Worm (Caenorhabditis elegans) whole organism, young adult: ENCODE results near the gene ZK105.13.

Experiments
- C17E4.6 ChIP-seq: fragments of 200-800 bp; sonication (Bioruptor generic); IDR thresholded peaks from 2 replicates; pipeline ENCODE4 v1.3.6; 2022; ENCODE audit warnings: missing genetic modification reagents, missing genetic modification characterization, missing compliant biosample characterization
- F22D6.2 ChIP-seq: sonication (generic microtip); optimal IDR thresholded peaks from 2 replicates; lab custom pipeline; 2016; ENCODE audit warnings: mild to moderate bottlenecking, missing genetic modification characterization, missing compliant biosample characterization
- F33H1.4 ChIP-seq: fragments of 200-800 bp; sonication (Bioruptor generic); IDR thresholded peaks from 2 replicates; pipeline ENCODE4 v1.3.6; 2022; ENCODE audit warnings: missing genetic modification reagents, missing genetic modification characterization, missing compliant biosample characterization
- F49E8.2 ChIP-seq: sonication (generic microtip); optimal IDR thresholded peaks from 3 replicates; lab custom pipeline; 2017; ENCODE audit warnings: missing genetic modification characterization, mild to moderate bottlenecking, missing compliant biosample characterization, antibody characterized with exemption, moderate library complexity; ENCODE audit not compliant: insufficient read depth
- F55B11.4 ChIP-seq: sonication (generic microtip); optimal IDR thresholded peaks from 2 replicates; lab custom pipeline; 2016; ENCODE audit warnings: missing compliant biosample characterization, missing genetic modification characterization, borderline replicate concordance; ENCODE audit not compliant: insufficient read depth
- T07F8.4 ChIP-seq: sonication (generic microtip); optimal IDR thresholded peaks from 2 replicates; lab custom pipeline; 2016; ENCODE audit warnings: mild to moderate bottlenecking, missing genetic modification characterization, moderate library complexity, missing compliant biosample characterization
- aptf-2 ChIP-seq: fragments of 200-800 bp; sonication (Bioruptor generic); conservative IDR thresholded peaks from 2 replicates; pipeline ENCODE4 v1.3.6; 2022; ENCODE audit warnings: missing genetic modification reagents, missing genetic modification characterization, missing compliant biosample characterization
- attf-3 ChIP-seq: fragments of 200-800 bp; sonication (Bioruptor generic); conservative IDR thresholded peaks from 2 replicates; pipeline ENCODE4 v1.3.6; 2022; ENCODE audit warnings: missing genetic modification reagents, missing genetic modification characterization, missing compliant biosample characterization
- attf-5 ChIP-seq: fragments of 200-800 bp; sonication (Bioruptor generic); optimal IDR thresholded peaks from 2 replicates; lab custom pipeline; 2018; ENCODE audit warnings: mild to moderate bottlenecking, missing genetic modification characterization, missing compliant biosample characterization
- bed-1 ChIP-seq: fragments of 200-800 bp; sonication (Bioruptor generic); IDR thresholded peaks from 2 replicates; pipeline ENCODE4 v1.3.6; 2022; ENCODE audit warnings: missing genetic modification reagents, missing genetic modification characterization, missing compliant biosample characterization
- ccch-3 ChIP-seq: fragments of 200-800 bp; sonication (Bioruptor generic); optimal IDR thresholded peaks from 2 replicates; lab custom pipeline; 2018; ENCODE audit warnings: mild to moderate bottlenecking, missing genetic modification characterization, missing compliant biosample characterization
- ceh-27 ChIP-seq: fragments of 200-800 bp; sonication (Bioruptor generic); optimal IDR thresholded peaks from 2 replicates; lab custom pipeline; 2018; ENCODE audit warnings: mild to moderate bottlenecking, missing genetic modification characterization, moderate library complexity, missing compliant biosample characterization
- ceh-79 ChIP-seq: sonication (generic microtip); optimal IDR thresholded peaks from 2 replicates; lab custom pipeline; 2017; ENCODE audit warnings: mild to moderate bottlenecking, missing genetic modification characterization, missing compliant biosample characterization
- ceh-91 ChIP-seq: fragments of 200-800 bp; sonication (Bioruptor generic); IDR thresholded peaks from 2 replicates; pipeline ENCODE4 v1.3.6; 2022; ENCODE audit warnings: missing genetic modification reagents, missing genetic modification characterization, missing compliant biosample characterization
- egrh-3 ChIP-seq: fragments of 200-800 bp; sonication (Bioruptor generic); IDR thresholded peaks from 2 replicates; pipeline ENCODE4 v1.3.6; 2022; ENCODE audit warnings: missing genetic modification reagents, missing genetic modification characterization, missing compliant biosample characterization
- ekl-4 ChIP-seq: fragments of 200-800 bp; sonication (Bioruptor generic); IDR thresholded peaks from 2 replicates; pipeline ENCODE4 v1.3.6; 2022; ENCODE audit warnings: missing genetic modification reagents, missing genetic modification characterization, missing compliant biosample characterization
- hlh-12 ChIP-seq: sonication (generic microtip); optimal IDR thresholded peaks from 2 replicates; lab custom pipeline; 2016; ENCODE audit warnings: missing genetic modification characterization, missing compliant biosample characterization
- hlh-26 ChIP-seq: fragments of 200-800 bp; sonication (Bioruptor generic); conservative IDR thresholded peaks from 2 replicates; pipeline ENCODE4 v1.3.6; 2022; ENCODE audit warnings: missing genetic modification reagents, missing genetic modification characterization, missing compliant biosample characterization
- hmg-1.2 ChIP-seq: fragments of 200-800 bp; sonication (Bioruptor generic); IDR thresholded peaks from 2 replicates; pipeline ENCODE4 v1.3.6; 2022; ENCODE audit warnings: missing genetic modification reagents, missing genetic modification characterization, missing compliant biosample characterization
- hsf-1 ChIP-seq: fragments of 200-800 bp; sonication (Bioruptor generic); IDR thresholded peaks from 2 replicates; pipeline ENCODE4 v1.3.6; 2022; ENCODE audit warnings: missing genetic modification reagents, missing genetic modification characterization, missing compliant biosample characterization
- lag-1 ChIP-seq: fragments of 200-800 bp; sonication (Bioruptor generic); IDR thresholded peaks from 2 replicates; pipeline ENCODE4 v1.3.6; 2022; ENCODE audit warnings: missing genetic modification reagents, missing genetic modification characterization, missing compliant biosample characterization
- let-526 ChIP-seq: fragments of 200-800 bp; sonication (Bioruptor generic); IDR thresholded peaks from 2 replicates; pipeline ENCODE4 v1.3.6; 2022; ENCODE audit warnings: missing genetic modification reagents, missing genetic modification characterization, missing compliant biosample characterization
- let-607 ChIP-seq, 2 experiments: fragments of 200-800 bp in 1 of 2; sonication (Bioruptor generic) in 1 of 2; sonication (generic microtip) in 1 of 2; optimal IDR thresholded peaks; 2 replicates each; lab custom pipeline; 2016 to 2018; ENCODE audit warnings: mild to moderate bottlenecking in 2 of 2, missing compliant biosample characterization in 2 of 2, missing genetic modification characterization in 2 of 2, moderate library complexity in 2 of 2, missing genotype in 1 of 2
- lin-35 ChIP-seq, 3 experiments: fragments of 150-350 bp in 2 of 3; sonication (generic microtip) in 1 of 3; optimal IDR thresholded peaks; 2 replicates each; lab custom pipeline; 2014 to 2018; ENCODE audit warnings: missing biosample characterization in 3 of 3, missing genetic modification characterization in 3 of 3, missing genetic modification reagents in 3 of 3
- lin-40 ChIP-seq: sonication (generic microtip); optimal IDR thresholded peaks from 2 replicates; lab custom pipeline; 2016; ENCODE audit warnings: missing genetic modification characterization, mild to moderate bottlenecking, missing compliant biosample characterization, missing genotype, missing genetic modification reagents
- lin-54 ChIP-seq: fragments of 200-800 bp; sonication (Bioruptor generic); optimal IDR thresholded peaks from 2 replicates; lab custom pipeline; 2018; ENCODE audit warnings: mild to moderate bottlenecking, missing genetic modification characterization, missing compliant biosample characterization
- lsl-1 ChIP-seq: fragments of 200-800 bp; sonication (Bioruptor generic); optimal IDR thresholded peaks from 2 replicates; lab custom pipeline; 2018; ENCODE audit warnings: mild to moderate bottlenecking, missing genetic modification characterization, moderate library complexity, missing compliant biosample characterization
- mel-28 ChIP-seq: sonication (generic microtip); optimal IDR thresholded peaks from 2 replicates; lab custom pipeline; 2016; ENCODE audit warnings: borderline replicate concordance, mild to moderate bottlenecking, missing genetic modification characterization, missing compliant biosample characterization
- nfyb-1 ChIP-seq: fragments of 200-800 bp; sonication (Bioruptor generic); IDR thresholded peaks from 2 replicates; pipeline ENCODE4 v1.3.6; 2022; ENCODE audit warnings: missing genetic modification reagents, missing genetic modification characterization, missing compliant biosample characterization
- nhr-179 ChIP-seq: sonication (generic microtip); optimal IDR thresholded peaks from 2 replicates; lab custom pipeline; 2016; ENCODE audit warnings: mild to moderate bottlenecking, missing genetic modification characterization, missing compliant biosample characterization
- nhr-80 ChIP-seq: sonication (generic microtip); optimal IDR thresholded peaks from 2 replicates; lab custom pipeline; 2016; ENCODE audit warnings: missing genetic modification characterization, missing compliant biosample characterization
- rcor-1 ChIP-seq: fragments of 200-800 bp; sonication (Bioruptor generic); IDR thresholded peaks from 2 replicates; pipeline ENCODE4 v1.3.6; 2022; ENCODE audit warnings: missing genetic modification reagents, missing genetic modification characterization, missing compliant biosample characterization
- rpc-1 ChIP-seq, 2 experiments: fragments of 150-350 bp in 1 of 2; sonication (generic microtip) in 1 of 2; optimal IDR thresholded peaks; 2 replicates each; lab custom pipeline; 2014 to 2018; ENCODE audit warnings: missing biosample characterization in 1 of 2, missing genetic modification characterization in 1 of 2, missing genetic modification reagents in 1 of 2, missing genotype in 1 of 2
- snpc-1.1 ChIP-seq: sonication (generic microtip); optimal IDR thresholded peaks from 2 replicates; lab custom pipeline; 2017; ENCODE audit warnings: missing genetic modification characterization, mild to moderate bottlenecking, missing compliant biosample characterization, antibody characterized with exemption, moderate library complexity, missing genotype, missing genetic modification reagents; ENCODE audit not compliant: insufficient read depth
- snpc-1.3 ChIP-seq: sonication (generic microtip); optimal IDR thresholded peaks from 2 replicates; lab custom pipeline; 2017; ENCODE audit warnings: missing genetic modification characterization, mild to moderate bottlenecking, missing compliant biosample characterization, antibody characterized with exemption, moderate library complexity, missing genotype, missing genetic modification reagents; ENCODE audit not compliant: insufficient read depth
- snpc-3.4 ChIP-seq: sonication (generic microtip); optimal IDR thresholded peaks from 2 replicates; lab custom pipeline; 2017; ENCODE audit warnings: missing genetic modification characterization, mild to moderate bottlenecking, missing compliant biosample characterization, antibody characterized with exemption, moderate library complexity, missing genotype, missing genetic modification reagents
- somi-1 ChIP-seq: fragments of 200-800 bp; sonication (Bioruptor generic); optimal IDR thresholded peaks from 2 replicates; lab custom pipeline; 2018; ENCODE audit warnings: mild to moderate bottlenecking, missing genetic modification characterization, missing compliant biosample characterization
- sptf-2 ChIP-seq: fragments of 200-800 bp; sonication (Bioruptor generic); optimal IDR thresholded peaks from 2 replicates; lab custom pipeline; 2018; ENCODE audit warnings: mild to moderate bottlenecking, missing genetic modification characterization, missing compliant biosample characterization
- tbx-9 ChIP-seq: sonication (generic microtip); optimal IDR thresholded peaks from 2 replicates; lab custom pipeline; 2016; ENCODE audit warnings: borderline replicate concordance, missing genetic modification characterization, inconsistent platforms, missing compliant biosample characterization
- unc-130 ChIP-seq: sonication (generic microtip); optimal IDR thresholded peaks from 2 replicates; lab custom pipeline; 2016; ENCODE audit warnings: missing genetic modification reagents, missing genetic modification characterization, missing compliant biosample characterization
- unc-62 ChIP-seq: fragments of 150-350 bp; optimal IDR thresholded peaks from 2 replicates; lab custom pipeline; 2014; ENCODE audit warnings: missing biosample characterization, missing genetic modification reagents, missing genetic modification characterization
- zfh-2 ChIP-seq: fragments of 200-800 bp; sonication (Bioruptor generic); conservative IDR thresholded peaks from 2 replicates; pipeline ENCODE4 v1.3.6; 2022; ENCODE audit warnings: missing genetic modification reagents, missing genetic modification characterization, missing compliant biosample characterization
- zim-3 ChIP-seq: sonication (generic microtip); optimal IDR thresholded peaks from 2 replicates; lab custom pipeline; 2017; ENCODE audit warnings: mild to moderate bottlenecking, missing genetic modification characterization, moderate library complexity, missing compliant biosample characterization
- ztf-22 ChIP-seq: fragments of 200-800 bp; sonication (Bioruptor generic); optimal IDR thresholded peaks from 2 replicates; lab custom pipeline; 2018; ENCODE audit warnings: mild to moderate bottlenecking, missing genetic modification characterization, moderate library complexity, missing compliant biosample characterization

Gene ZK105.13

ce11 chrV:7747132-7747531, 34.2 kb upstream of the ZK105.13 start:
- TF ChIP-seq ceh-79 (tag; lab: Kevin White, UChicago) (no peak), mel-28 (tag; lab: Kevin White, UChicago) (no peak), F33H1.4 (no peak), lin-35 (GFP tag; optimal IDR thresholded peaks at IDR 0.05; lab: Kevin White, UChicago) (no peak), let-526 (GFP tag; lab: Robert Waterston, UW) (no peak), sptf-2 (no peak), hmg-1.2 (GFP tag; lab: Robert Waterston, UW) (no peak), lsl-1 (GFP tag; lab: Kevin White, UChicago) (no peak), T07F8.4 (tag; lab: Kevin White, UChicago) (no peak), unc-62 (GFP tag; lab: Kevin White, UChicago) (no peak), attf-3 (GFP tag; lab: Robert Waterston, UW) (no peak), aptf-2 (GFP tag; lab: Robert Waterston, UW) (no peak), snpc-1.3 (tag; lab: Kevin White, UChicago) (no peak), ekl-4 (no peak), ztf-22 (GFP tag; lab: Kevin White, UChicago) (no peak), attf-5 (no peak)

ce11 chrV:7745903-7746302, 32.9 kb upstream of the ZK105.13 start:
- TF ChIP-seq zfh-2 (peak; percentile 77), nhr-80 (peak; percentile 3), unc-62 (GFP tag; lab: Kevin White, UChicago) (peak; percentile 85), ceh-27 (peak; percentile 72), unc-130 (GFP tag; lab: Kevin White, UChicago) (no peak), let-607 (tag; optimal IDR thresholded peaks at IDR 0.05; lab: Kevin White, UChicago) (peak in 1 of 2 experiments; percentile 58), F49E8.2 (tag; lab: Kevin White, UChicago) (no peak), nfyb-1 (GFP tag; lab: Robert Waterston, UW) (0 out of 2 replicates have a peak, but pooled peaks have one; percentile 56)

- TF ChIP-seq hlh-26 (GFP tag; lab: Robert Waterston, UW) = no peak
- no peak for TF ChIP-seq hmg-1.2 (GFP tag; lab: Robert Waterston, UW)
- no peak for TF ChIP-seq rcor-1 (GFP tag; lab: Robert Waterston, UW)
- no peak for TF ChIP-seq snpc-1.1
- TF ChIP-seq unc-130 (GFP tag; lab: Kevin White, UChicago) = no peak
- no peak for TF ChIP-seq ceh-91
- no peak for TF ChIP-seq egrh-3 (GFP tag; lab: Robert Waterston, UW)
- TF ChIP-seq sptf-2 = no peak
- TF ChIP-seq tbx-9 = no peak
- TF ChIP-seq F22D6.2 (tag; lab: Kevin White, UChicago) = no peak
- no peak for TF ChIP-seq F33H1.4
- no peak for TF ChIP-seq lin-40 (tag; lab: Kevin White, UChicago)
- TF ChIP-seq snpc-3.4 (tag; lab: Kevin White, UChicago) = no peak
- no peak for TF ChIP-seq hsf-1 (GFP tag; lab: Robert Waterston, UW)
- TF ChIP-seq ztf-22 (GFP tag; lab: Kevin White, UChicago) = no peak
- TF ChIP-seq, all 124 proteins: peak for 0
These were observed 32.4 kb upstream of the ZK105.13 start for ce11 chrV:7745386-7745785.

ce11 chrV:7744068-7744467, 31.1 kb upstream of the ZK105.13 start:
- TF ChIP-seq zim-3 (tag; lab: Kevin White, UChicago) (no peak), rpc-1 (optimal IDR thresholded peaks at IDR 0.05; lab: Kevin White, UChicago) (no peak), rpc-1 (tag; optimal IDR thresholded peaks at IDR 0.05; lab: Kevin White, UChicago) (no peak), hlh-12 (no peak), F55B11.4 (no peak), ccch-3 (GFP tag; lab: Kevin White, UChicago) (no peak), somi-1 (no peak), lag-1 (GFP tag; lab: Robert Waterston, UW) (no peak), bed-1 (no peak), let-607 (tag; optimal IDR thresholded peaks at IDR 0.05; lab: Kevin White, UChicago) (peak; percentile 89 to 91), nhr-179 (tag; lab: Kevin White, UChicago) (no peak), C17E4.6 (GFP tag; lab: Robert Waterston, UW) (no peak), lin-54 (GFP tag; lab: Kevin White, UChicago) (peak; percentile 25)
